Worm (Caenorhabditis elegans) whole organism, mixed stage, embryonic: ENCODE results near the gene sir-2.1.

Source experiments
- elt-3 ChIP-seq: fragments of 150-350 bp; optimal IDR thresholded peaks from 2 replicates; lab custom pipeline; 2014; ENCODE audit warnings: missing biosample characterization, missing genetic modification characterization
- ham-2 ChIP-seq: fragments of 200-800 bp; sonication (Bioruptor generic); optimal IDR thresholded peaks from 2 replicates; lab custom pipeline; 2018; ENCODE audit warnings: mild to moderate bottlenecking, missing genetic modification characterization, missing compliant biosample characterization
- nhr-237 ChIP-seq: fragments of 150-350 bp; optimal IDR thresholded peaks from 2 replicates; lab custom pipeline; 2014; ENCODE audit warnings: missing biosample characterization, missing genetic modification characterization
- nhr-28 ChIP-seq: fragments of 150-350 bp; optimal IDR thresholded peaks from 2 replicates; lab custom pipeline; 2014; ENCODE audit warnings: missing biosample characterization, missing genetic modification characterization
- nhr-76 ChIP-seq: sonication (generic microtip); optimal IDR thresholded peaks from 2 replicates; lab custom pipeline; 2017; ENCODE audit warnings: missing biosample characterization, missing genetic modification characterization
- pha-4 ChIP-seq: fragments of 150-350 bp; optimal IDR thresholded peaks from 2 replicates; lab custom pipeline; 2018; ENCODE audit warnings: missing biosample characterization, missing genetic modification reagents, missing genetic modification characterization
- unc-62 ChIP-seq: fragments of 150-350 bp; optimal IDR thresholded peaks from 2 replicates; lab custom pipeline; 2014; ENCODE audit warnings: missing biosample characterization, missing genetic modification reagents, missing genetic modification characterization

DNA sequence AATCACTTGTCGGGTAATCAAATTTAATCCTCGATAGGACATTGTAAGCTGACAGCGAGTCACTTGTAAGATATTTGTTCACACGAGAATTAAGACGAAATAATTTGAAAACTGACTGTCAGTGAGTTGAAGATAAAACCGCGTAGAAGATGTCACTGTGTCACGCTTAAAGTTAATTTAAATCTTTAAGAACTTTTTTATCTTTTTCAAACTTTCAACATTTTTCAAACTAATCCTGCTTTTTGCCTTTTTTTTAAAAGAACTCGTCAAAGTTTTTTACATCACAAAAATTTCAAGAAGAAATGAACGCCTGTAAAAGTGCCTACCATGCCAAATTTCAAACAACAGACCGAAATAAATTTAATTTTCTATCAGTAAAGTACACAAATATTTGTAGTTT, 52.5 kb downstream of the sir-2.1 start, which contains the start of gene acs-18:
- TF ChIP-seq elt-3 (tag; lab: Kevin White, UChicago) (no peak), unc-62 (GFP tag; lab: Kevin White, UChicago) (no peak), nhr-237 (tag; lab: Kevin White, UChicago) (no peak), nhr-76 (tag; lab: Kevin White, UChicago) (no peak), ham-2 (GFP tag; lab: Kevin White, UChicago) (no peak), pha-4 (no peak), nhr-28 (tag; lab: Kevin White, UChicago) (no peak)
